Fruit fly (Drosophila melanogaster) whole organism, embryonic: ENCODE measurements around the gene Zaf1.

Experiments
- Awh ChIP-seq: fragments of 200-800 bp; sonication (Bioruptor generic); IDR thresholded peaks from 2 replicates; pipeline ENCODE4, ENCODE4 v1.3.6; 2022; ENCODE audit warnings: missing biosample characterization, missing genetic modification characterization
- CG10209 ChIP-seq: fragments of 200-800 bp; sonication (Bioruptor generic); optimal IDR thresholded peaks from 3 replicates; lab custom pipeline; 2017; ENCODE audit warnings: missing biosample characterization, mild to moderate bottlenecking, missing genetic modification characterization, missing genetic modification reagents
- CG10565 ChIP-seq: fragments of 200-800 bp; sonication (Bioruptor generic); optimal IDR thresholded peaks from 3 replicates; lab custom pipeline; 2016; ENCODE audit warnings: missing biosample characterization, mild to moderate bottlenecking, missing genetic modification characterization
- CG10979 ChIP-seq: fragments of 200-800 bp; sonication (Bioruptor generic); optimal IDR thresholded peaks from 2 replicates; lab custom pipeline; 2018; ENCODE audit warnings: missing biosample characterization, mild to moderate bottlenecking, missing genetic modification characterization, moderate library complexity
- CG11560 ChIP-seq: fragments of 200-800 bp; sonication (Bioruptor generic); IDR thresholded peaks from 3 replicates; pipeline ENCODE4 v1.3.6; 2022; ENCODE audit warnings: missing biosample characterization, missing genetic modification characterization
- CG11695 ChIP-seq: fragments of 200-800 bp; sonication (Bioruptor generic); IDR thresholded peaks from 3 replicates; pipeline ENCODE4 v1.3.6; 2022; ENCODE audit warnings: missing biosample characterization, missing genetic modification characterization
- CG12299 ChIP-seq: fragments of 200-800 bp; sonication (Bioruptor generic); optimal IDR thresholded peaks from 2 replicates; lab custom pipeline; 2018; ENCODE audit warnings: missing biosample characterization, mild to moderate bottlenecking, missing genetic modification characterization
- CG12391 ChIP-seq: fragments of 200-800 bp; sonication (Bioruptor generic); optimal IDR thresholded peaks from 3 replicates; lab custom pipeline; 2018; ENCODE audit warnings: missing biosample characterization, mild to moderate bottlenecking, missing genetic modification characterization, moderate library complexity
- CG12659 ChIP-seq: fragments of 200-800 bp; sonication (Bioruptor generic); optimal IDR thresholded peaks from 3 replicates; lab custom pipeline; 2017; ENCODE audit warnings: mild to moderate bottlenecking, missing biosample characterization, missing genetic modification reagents, missing genetic modification characterization
- CG13775 ChIP-seq: fragments of 200-800 bp; sonication (Bioruptor generic); optimal IDR thresholded peaks from 3 replicates; lab custom pipeline; 2017; ENCODE audit warnings: missing biosample characterization, mild to moderate bottlenecking, missing genetic modification characterization
- CG15269 ChIP-seq: fragments of 200-800 bp; sonication (Bioruptor generic); optimal IDR thresholded peaks from 2 replicates; lab custom pipeline; 2018; ENCODE audit warnings: missing biosample characterization, mild to moderate bottlenecking, missing genetic modification characterization, moderate library complexity
- CG1603 ChIP-seq: fragments of 200-800 bp; sonication (Bioruptor generic); optimal IDR thresholded peaks from 2 replicates; lab custom pipeline; 2019; ENCODE audit warnings: missing biosample characterization, mild to moderate bottlenecking, missing genetic modification characterization, moderate library complexity
- CG17361 ChIP-seq: fragments of 200-800 bp; sonication (Bioruptor generic); IDR thresholded peaks from 3 replicates; pipeline ENCODE4 v1.3.6; 2022; ENCODE audit warnings: missing biosample characterization, missing genetic modification characterization
- CG17385 ChIP-seq: fragments of 200-800 bp; sonication (Bioruptor generic); optimal IDR thresholded peaks from 3 replicates; lab custom pipeline; 2018; ENCODE audit warnings: missing biosample characterization, mild to moderate bottlenecking, missing genetic modification characterization
- CG17612 ChIP-seq: fragments of 200-800 bp; sonication (Bioruptor generic); IDR thresholded peaks from 2 replicates; pipeline ENCODE4 v1.3.6; 2022; ENCODE audit warnings: missing biosample characterization, missing genetic modification characterization
- CG18262 ChIP-seq: fragments of 200-800 bp; optimal IDR thresholded peaks from 3 replicates; lab custom pipeline; 2019; ENCODE audit warnings: missing biosample characterization, mild to moderate bottlenecking, missing genetic modification characterization, moderate library complexity
- CG18764 ChIP-seq: fragments of 200-800 bp; sonication (Bioruptor generic); optimal IDR thresholded peaks from 3 replicates; lab custom pipeline; 2016; ENCODE audit warnings: missing biosample characterization, missing genetic modification characterization
- CG30403 ChIP-seq: fragments of 200-800 bp; sonication (Bioruptor generic); optimal IDR thresholded peaks from 3 replicates; lab custom pipeline; 2016; ENCODE audit warnings: missing biosample characterization, missing genetic modification characterization
- CG31224 ChIP-seq: fragments of 200-800 bp; sonication (Bioruptor generic); IDR thresholded peaks from 2 replicates; pipeline ENCODE4 v1.3.6; 2022; ENCODE audit warnings: missing biosample characterization, missing genetic modification characterization
- CG4328 ChIP-seq: fragments of 200-800 bp; sonication (Bioruptor generic); optimal IDR thresholded peaks from 3 replicates; lab custom pipeline; 2017; ENCODE audit warnings: missing biosample characterization, missing genetic modification reagents, missing genetic modification characterization
- CG6813 ChIP-seq: fragments of 200-800 bp; sonication (Bioruptor generic); optimal IDR thresholded peaks from 2 replicates; lab custom pipeline; 2017; ENCODE audit warnings: missing biosample characterization, missing genetic modification characterization, mild to moderate bottlenecking, moderate library complexity, missing genetic modification reagents
- CG7556 ChIP-seq: fragments of 200-800 bp; sonication (Bioruptor generic); optimal IDR thresholded peaks from 2 replicates; lab custom pipeline; 2017; ENCODE audit warnings: missing biosample characterization, mild to moderate bottlenecking, missing genetic modification characterization
- CTCF ChIP-seq: fragments of 200-800 bp; sonication (Bioruptor generic); optimal IDR thresholded peaks from 2 replicates; lab custom pipeline; 2017; ENCODE audit warnings: missing biosample characterization, mild to moderate bottlenecking, missing genetic modification characterization, moderate library complexity
- D19A ChIP-seq: fragments of 200-800 bp; optimal IDR thresholded peaks from 3 replicates; lab custom pipeline; 2019; ENCODE audit warnings: missing biosample characterization, mild to moderate bottlenecking, missing genetic modification characterization, moderate library complexity
- HLH3B ChIP-seq: fragments of 200-800 bp; sonication (Bioruptor generic); IDR thresholded peaks from 2 replicates; pipeline ENCODE4 v1.3.6; 2022; ENCODE audit warnings: missing biosample characterization, missing genetic modification characterization
- HLHmδ ChIP-seq: fragments of 200-800 bp; sonication (Bioruptor generic); optimal IDR thresholded peaks from 2 replicates; lab custom pipeline; 2018; ENCODE audit warnings: missing biosample characterization, mild to moderate bottlenecking, missing genetic modification characterization, moderate library complexity
- HmgZ ChIP-seq: fragments of 200-800 bp; sonication (Bioruptor generic); optimal IDR thresholded peaks from 2 replicates; lab custom pipeline; 2018; ENCODE audit warnings: missing biosample characterization, mild to moderate bottlenecking, missing genetic modification characterization
- Hr51 ChIP-seq, 2 experiments: fragments of 200-800 bp; sonication (Bioruptor generic); optimal IDR thresholded peaks; 2 replicates in 1 of 2; 3 replicates in 1 of 2; lab custom pipeline; 2016 to 2018; ENCODE audit warnings: missing biosample characterization in 2 of 2, missing genetic modification characterization in 2 of 2, mild to moderate bottlenecking in 1 of 2, moderate library complexity in 1 of 2
- NFAT ChIP-seq: fragments of 200-800 bp; sonication (Bioruptor generic); IDR thresholded peaks from 2 replicates; pipeline ENCODE4 v1.3.6; 2022; ENCODE audit warnings: missing biosample characterization, missing genetic modification characterization
- Nf-YC ChIP-seq: fragments of 200-800 bp; optimal IDR thresholded peaks from 3 replicates; lab custom pipeline; 2019; ENCODE audit warnings: missing biosample characterization, mild to moderate bottlenecking, missing genetic modification characterization, moderate library complexity
- PHDP ChIP-seq: fragments of 200-800 bp; sonication (Bioruptor generic); optimal IDR thresholded peaks from 3 replicates; lab custom pipeline; 2018; ENCODE audit warnings: missing biosample characterization, mild to moderate bottlenecking, missing genetic modification characterization, moderate library complexity
- Sry-β ChIP-seq: fragments of 200-800 bp; sonication (Bioruptor generic); optimal IDR thresholded peaks from 2 replicates; lab custom pipeline; 2018; ENCODE audit warnings: missing biosample characterization, mild to moderate bottlenecking, missing genetic modification characterization, moderate library complexity
- ato ChIP-seq: fragments of 200-800 bp; sonication (Bioruptor generic); IDR thresholded peaks from 2 replicates; pipeline ENCODE4 v1.3.6; 2022; ENCODE audit warnings: missing biosample characterization, missing genetic modification characterization; ENCODE audit not compliant: partially characterized antibody
- az2 ChIP-seq: fragments of 200-800 bp; sonication (Bioruptor generic); optimal IDR thresholded peaks from 3 replicates; lab custom pipeline; 2016; ENCODE audit warnings: missing biosample characterization, missing genetic modification characterization
- chm ChIP-seq: fragments of 200-800 bp; sonication (Bioruptor generic); IDR thresholded peaks from 2 replicates; pipeline ENCODE4 v1.3.6; 2022; ENCODE audit warnings: missing biosample characterization, missing genetic modification characterization
- croc ChIP-seq: fragments of 200-800 bp; sonication (Bioruptor generic); conservative IDR thresholded peaks from 3 replicates; pipeline ENCODE4 v1.3.6; 2022; ENCODE audit warnings: missing biosample characterization, missing genetic modification characterization
- dimm ChIP-seq: fragments of 200-800 bp; sonication (Bioruptor generic); IDR thresholded peaks from 2 replicates; pipeline ENCODE4 v1.3.6; 2022; ENCODE audit warnings: missing biosample characterization, missing genetic modification characterization
- fd3F ChIP-seq: fragments of 200-800 bp; sonication (Bioruptor generic); optimal IDR thresholded peaks from 2 replicates; lab custom pipeline; 2018; ENCODE audit warnings: missing biosample characterization, mild to moderate bottlenecking, missing genetic modification characterization, moderate library complexity
- knrl ChIP-seq: fragments of 200-800 bp; sonication (Bioruptor generic); IDR thresholded peaks from 3 replicates; pipeline ENCODE4 v1.3.6; 2022; ENCODE audit warnings: missing biosample characterization, missing genetic modification characterization; ENCODE audit not compliant: partially characterized antibody
- odd ChIP-seq: fragments of 200-800 bp; sonication (Bioruptor generic); optimal IDR thresholded peaks from 2 replicates; lab custom pipeline; 2017; ENCODE audit warnings: missing biosample characterization, mild to moderate bottlenecking, missing genetic modification characterization
- otp ChIP-seq: fragments of 200-800 bp; sonication (Bioruptor generic); IDR thresholded peaks from 3 replicates; pipeline ENCODE4, ENCODE4 v1.3.6; 2022; ENCODE audit warnings: missing biosample characterization, missing genetic modification characterization
- rib ChIP-seq: fragments of 200-800 bp; sonication (Bioruptor generic); IDR thresholded peaks from 2 replicates; pipeline ENCODE4 v1.3.6; 2022; ENCODE audit warnings: missing biosample characterization, missing genetic modification characterization
- row ChIP-seq: fragments of 200-800 bp; sonication (Bioruptor generic); IDR thresholded peaks from 3 replicates; pipeline ENCODE4 v1.3.6; 2022; ENCODE audit warnings: missing biosample characterization, missing genetic modification characterization
- so ChIP-seq: fragments of 200-800 bp; sonication (Bioruptor generic); IDR thresholded peaks from 3 replicates; pipeline ENCODE4 v1.3.6; 2022; ENCODE audit warnings: missing biosample characterization, missing genetic modification characterization
- sug ChIP-seq: fragments of 200-800 bp; optimal IDR thresholded peaks from 2 replicates; lab custom pipeline; 2019; ENCODE audit warnings: missing biosample characterization, mild to moderate bottlenecking, missing genetic modification characterization, moderate library complexity
- tgo ChIP-seq: fragments of 200-800 bp; sonication (Bioruptor generic); IDR thresholded peaks from 3 replicates; pipeline ENCODE4 v1.3.6; 2022; ENCODE audit warnings: missing biosample characterization, missing genetic modification characterization
- tna ChIP-seq: fragments of 200-800 bp; sonication (Bioruptor generic); IDR thresholded peaks from 2 replicates; pipeline ENCODE4 v1.3.6; 2022; ENCODE audit warnings: missing biosample characterization, missing genetic modification characterization; ENCODE audit not compliant: partially characterized antibody
- trem ChIP-seq: fragments of 200-800 bp; optimal IDR thresholded peaks from 3 replicates; lab custom pipeline; 2019; ENCODE audit warnings: missing biosample characterization, mild to moderate bottlenecking, missing genetic modification characterization, moderate library complexity
- vfl ChIP-seq: fragments of 200-800 bp; sonication (Bioruptor generic); optimal IDR thresholded peaks from 2 replicates; lab custom pipeline; 2016; ENCODE audit warnings: missing biosample characterization, missing genetic modification characterization
- vvl ChIP-seq: fragments of 200-800 bp; sonication (Bioruptor generic); IDR thresholded peaks from 2 replicates; pipeline ENCODE4 v1.3.6; 2022; ENCODE audit warnings: missing biosample characterization, missing genetic modification characterization

Zaf1 gene

dm6 chr3R:11661712-11662111, 36.3 kb upstream of the Zaf1 start (continued):
- TF ChIP-seq croc (GFP tag; lab: Robert Waterston, UW) (0 out of 3 replicates have a peak, but pooled peaks have one; percentile 15), rib (GFP tag; lab: Robert Waterston, UW) (no peak), sug (tag; lab: Kevin White, UChicago) (peak; percentile 11), Awh (GFP tag; lab: Robert Waterston, UW) (peak; percentile 60; the same call in 1 of the 2 replicates), vfl (no peak), CG12659 (GFP tag; lab: Kevin White, UChicago) (peak; percentile 54), CG10979 (peak; percentile 36), NFAT (0 out of 2 replicates have a peak, but pooled peaks have one; percentile 25), CG4328 (GFP tag; lab: Kevin White, UChicago) (no peak), CG11695 (GFP tag; lab: Robert Waterston, UW) (peak; percentile 57; the same call in 1 of the 3 replicates), odd (GFP tag; lab: Kevin White, UChicago) (peak; percentile 42), knrl (GFP tag; lab: Robert Waterston, UW) (no peak), so (GFP tag; lab: Robert Waterston, UW) (peak; percentile 50; the same call in 1 of the 3 replicates), ato (GFP tag; lab: Robert Waterston, UW) (no peak), CG17361 (0 out of 3 replicates have a peak, but pooled peaks have one; percentile 38), CTCF (GFP tag; lab: Kevin White, UChicago) (peak; percentile 10), tgo (peak; percentile 44; the same call in 1 of the 3 replicates), HmgZ (tag; lab: Kevin White, UChicago) (peak; percentile 38), HLH3B (peak; percentile 55), Nf-YC (tag; lab: Kevin White, UChicago) (peak; percentile 41), CG13775 (GFP tag; lab: Kevin White, UChicago) (no peak), CG1603 (tag; lab: Kevin White, UChicago) (peak; percentile 65), tna (GFP tag; lab: Robert Waterston, UW) (no peak), CG30403 (GFP tag; lab: Kevin White, UChicago) (peak; percentile 34), D19A (tag; lab: Kevin White, UChicago) (peak; percentile 23), CG11560 (tag; lab: Robert Waterston, UW) (no peak), az2 (GFP tag; lab: Kevin White, UChicago) (peak; percentile 27), PHDP (peak; percentile 60), chm (GFP tag; lab: Robert Waterston, UW) (no peak), CG12299 (tag; lab: Kevin White, UChicago) (no peak), CG17612 (0 out of 2 replicates have a peak, but pooled peaks have one; percentile 18), vvl (peak; percentile 60), Sry-β (GFP tag; lab: Kevin White, UChicago) (no peak), fd3F (peak; percentile 20), Hr51 (GFP tag; optimal IDR thresholded peaks at IDR 0.05; lab: Kevin White, UChicago) (peak in 1 of 2 experiments; percentile 84), CG6813 (GFP tag; lab: Kevin White, UChicago) (peak; percentile 37), CG31224 (GFP tag; lab: Robert Waterston, UW) (0 out of 2 replicates have a peak, but pooled peaks have one; percentile 18), trem (no peak), CG12391 (tag; lab: Kevin White, UChicago) (peak; percentile 59), CG15269 (tag; lab: Kevin White, UChicago) (peak; percentile 83), CG17385 (GFP tag; lab: Kevin White, UChicago) (peak; percentile 50), CG18262 (tag; lab: Kevin White, UChicago) (peak; percentile 70), HLHmδ (no peak), CG7556 (GFP tag; lab: Kevin White, UChicago) (peak; percentile 44), otp (GFP tag; lab: Robert Waterston, UW) (0 out of 3 replicates have a peak, but pooled peaks have one; percentile 17), row (GFP tag; lab: Robert Waterston, UW) (peak; percentile 64), CG10209 (GFP tag; lab: Kevin White, UChicago) (peak; percentile 45), CG18764 (no peak), CG10565 (GFP tag; lab: Kevin White, UChicago) (no peak), dimm (GFP tag; lab: Robert Waterston, UW) (peak; percentile 20; the same call in 1 of the 2 replicates)
